Worm (Caenorhabditis elegans) whole organism, mixed stage, embryonic: ENCODE results near the gene gem-4.
A peak's percentile ranks its signal among the peaks of the same experiment; 100 is the strongest.

ENCODE experiments used
- bed-3 ChIP-seq: fragments of 200-800 bp; sonication (Bioruptor generic); optimal IDR thresholded peaks from 3 replicates; lab custom pipeline; 2018; ENCODE audit warnings: mild to moderate bottlenecking, missing genetic modification characterization, moderate library complexity, missing compliant biosample characterization
- blmp-1 ChIP-seq: fragments of 150-350 bp; optimal IDR thresholded peaks from 2 replicates; lab custom pipeline; 2014; ENCODE audit warnings: missing biosample characterization, missing genetic modification characterization
- ceh-39 ChIP-seq: fragments of 150-350 bp; optimal IDR thresholded peaks from 2 replicates; lab custom pipeline; 2014; ENCODE audit warnings: missing biosample characterization, missing genetic modification characterization
- ces-1 ChIP-seq: fragments of 150-350 bp; optimal IDR thresholded peaks from 2 replicates; lab custom pipeline; 2014; ENCODE audit warnings: missing biosample characterization, missing genetic modification reagents, missing genetic modification characterization
- cnd-1 ChIP-seq: fragments of 200-800 bp; sonication (Bioruptor generic); optimal IDR thresholded peaks from 2 replicates; lab custom pipeline; 2018; ENCODE audit warnings: mild to moderate bottlenecking, missing genetic modification characterization, missing compliant biosample characterization
- drap-1 ChIP-seq: fragments of 200-800 bp; sonication (Bioruptor generic); optimal IDR thresholded peaks from 3 replicates; lab custom pipeline; 2018; ENCODE audit warnings: mild to moderate bottlenecking, missing genetic modification characterization, missing compliant biosample characterization
- elt-1 ChIP-seq: sonication (generic microtip); optimal IDR thresholded peaks from 2 replicates; lab custom pipeline; 2017; ENCODE audit warnings: missing genetic modification characterization, mild to moderate bottlenecking, missing compliant biosample characterization, antibody characterized with exemption, moderate library complexity, borderline replicate concordance; ENCODE audit not compliant: insufficient read depth
- flh-1 ChIP-seq: fragments of 200-800 bp; sonication (Bioruptor generic); optimal IDR thresholded peaks from 2 replicates; lab custom pipeline; 2018; ENCODE audit warnings: mild to moderate bottlenecking, missing genetic modification characterization, moderate library complexity, missing compliant biosample characterization
- ham-2 ChIP-seq: fragments of 200-800 bp; sonication (Bioruptor generic); optimal IDR thresholded peaks from 2 replicates; lab custom pipeline; 2018; ENCODE audit warnings: mild to moderate bottlenecking, missing genetic modification characterization, missing compliant biosample characterization
- hlh-1 ChIP-seq: fragments of 150-350 bp; optimal IDR thresholded peaks from 2 replicates; lab custom pipeline; 2014; ENCODE audit warnings: missing biosample characterization, missing genetic modification reagents, missing genetic modification characterization
- lin-13 ChIP-seq: fragments of 150-350 bp; optimal IDR thresholded peaks from 2 replicates; lab custom pipeline; 2014; ENCODE audit warnings: missing biosample characterization, missing genetic modification characterization
- lin-32 ChIP-seq: fragments of 200-800 bp; sonication (Bioruptor generic); optimal IDR thresholded peaks from 2 replicates; lab custom pipeline; 2018; ENCODE audit warnings: mild to moderate bottlenecking, missing genetic modification characterization, missing compliant biosample characterization
- lsy-2 ChIP-seq: fragments of 150-350 bp; optimal IDR thresholded peaks from 2 replicates; lab custom pipeline; 2014; ENCODE audit warnings: missing biosample characterization, missing genetic modification characterization
- mab-5 ChIP-seq: fragments of 150-350 bp; optimal IDR thresholded peaks from 2 replicates; lab custom pipeline; 2014; ENCODE audit warnings: missing biosample characterization, missing genetic modification characterization
- mep-1 ChIP-seq: fragments of 150-350 bp; optimal IDR thresholded peaks from 2 replicates; lab custom pipeline; 2017; ENCODE audit warnings: missing biosample characterization, missing genetic modification reagents, missing genetic modification characterization, inconsistent platforms
- mls-2 ChIP-seq: sonication (generic microtip); optimal IDR thresholded peaks from 2 replicates; lab custom pipeline; 2016; ENCODE audit warnings: mild to moderate bottlenecking, missing genetic modification characterization, moderate library complexity, missing compliant biosample characterization
- nhr-12 ChIP-seq: fragments of 150-350 bp; optimal IDR thresholded peaks from 2 replicates; lab custom pipeline; 2014; ENCODE audit warnings: missing biosample characterization, missing genetic modification characterization
- nhr-2 ChIP-seq: fragments of 150-350 bp; optimal IDR thresholded peaks from 2 replicates; lab custom pipeline; 2014; ENCODE audit warnings: missing biosample characterization, missing genetic modification characterization
- nhr-237 ChIP-seq: fragments of 150-350 bp; optimal IDR thresholded peaks from 2 replicates; lab custom pipeline; 2014; ENCODE audit warnings: missing biosample characterization, missing genetic modification characterization
- nhr-28 ChIP-seq: fragments of 150-350 bp; optimal IDR thresholded peaks from 2 replicates; lab custom pipeline; 2014; ENCODE audit warnings: missing biosample characterization, missing genetic modification characterization
- pha-4 ChIP-seq: fragments of 150-350 bp; optimal IDR thresholded peaks from 2 replicates; lab custom pipeline; 2018; ENCODE audit warnings: missing biosample characterization, missing genetic modification reagents, missing genetic modification characterization
- sem-2 ChIP-seq: fragments of 200-800 bp; sonication (Bioruptor generic); optimal IDR thresholded peaks from 2 replicates; lab custom pipeline; 2018; ENCODE audit warnings: mild to moderate bottlenecking, missing genetic modification characterization, missing compliant biosample characterization
- snpc-4 ChIP-seq: fragments of 150-350 bp; optimal IDR thresholded peaks from 2 replicates; lab custom pipeline; 2014; ENCODE audit warnings: missing biosample characterization, missing genetic modification characterization
- sptf-1 ChIP-seq: sonication (generic microtip); optimal IDR thresholded peaks from 2 replicates; lab custom pipeline; 2017; ENCODE audit warnings: mild to moderate bottlenecking, missing genetic modification characterization, moderate library complexity, missing compliant biosample characterization
- tbx-8 ChIP-seq: fragments of 200-800 bp; sonication (Bioruptor generic); optimal IDR thresholded peaks from 2 replicates; lab custom pipeline; 2018; ENCODE audit warnings: mild to moderate bottlenecking, missing genetic modification characterization, moderate library complexity, missing compliant biosample characterization
- unc-120 ChIP-seq: sonication (generic microtip); optimal IDR thresholded peaks from 2 replicates; lab custom pipeline; 2017; ENCODE audit warnings: missing genetic modification characterization, missing compliant biosample characterization; ENCODE audit not compliant: poor library complexity, severe bottlenecking
- unc-39 ChIP-seq: fragments of 150-350 bp; optimal IDR thresholded peaks from 2 replicates; lab custom pipeline; 2014; ENCODE audit warnings: missing biosample characterization, missing genetic modification characterization
- unc-62 ChIP-seq: fragments of 150-350 bp; optimal IDR thresholded peaks from 2 replicates; lab custom pipeline; 2014; ENCODE audit warnings: missing biosample characterization, missing genetic modification reagents, missing genetic modification characterization
- zip-8 ChIP-seq: fragments of 150-350 bp; optimal IDR thresholded peaks from 2 replicates; lab custom pipeline; 2014; ENCODE audit warnings: missing biosample characterization, missing genetic modification characterization
- ztf-11 ChIP-seq: fragments of 150-350 bp; optimal IDR thresholded peaks from 2 replicates; lab custom pipeline; 2014; ENCODE audit warnings: missing biosample characterization, missing genetic modification characterization

The gem-4 gene

DNA sequence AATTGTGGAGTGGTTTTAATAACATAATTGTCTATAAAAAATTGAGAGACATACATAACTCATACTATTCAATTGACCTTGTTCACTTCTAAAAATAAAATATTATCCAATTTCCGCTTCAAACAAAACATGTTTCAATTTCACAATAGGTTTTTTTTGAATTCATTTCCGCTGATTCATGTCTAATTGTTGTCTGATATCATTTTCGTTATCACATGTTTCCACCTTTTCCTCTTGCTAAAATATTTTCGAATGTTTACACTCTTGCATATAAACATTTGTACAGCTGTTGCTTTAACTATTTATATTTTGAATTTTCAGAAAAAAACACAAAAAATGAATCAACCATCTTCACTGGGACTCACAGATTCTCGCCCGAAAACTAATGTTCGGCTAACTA, at the start of gene gem-4:
Gene gem-4, plus strand, starts transcription at position 301 of the 400 bp plus-strand sequence.
- TF ChIP-seq flh-1 (GFP tag; lab: Kevin White, UChicago) (no peak), lsy-2 (no peak), unc-62 (GFP tag; lab: Kevin White, UChicago) (no peak), lin-13 (tag; lab: Kevin White, UChicago) (no peak), cnd-1 (tag; lab: Kevin White, UChicago) (no peak), mab-5 (tag; lab: Kevin White, UChicago) (no peak)
- TF ChIP-seq, all 35 proteins: peak for 0

DNA sequence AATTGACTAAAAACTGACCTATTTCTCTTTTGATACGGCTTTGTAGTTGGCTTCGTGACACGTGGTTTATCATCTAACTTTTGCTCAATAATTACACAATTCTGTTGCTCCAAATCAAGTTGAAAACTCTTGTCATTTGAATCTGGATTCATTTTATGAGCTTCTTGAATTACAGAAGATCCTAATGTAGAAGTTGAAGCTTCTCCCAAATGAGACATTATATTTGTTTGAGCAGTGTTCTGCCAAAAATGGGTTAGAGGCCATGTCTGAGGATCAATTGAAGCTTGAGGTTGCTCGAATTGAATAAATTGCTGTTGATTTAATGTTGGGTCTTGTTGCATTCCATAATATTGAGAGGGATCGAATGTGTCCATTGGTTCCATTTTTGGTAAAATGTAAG, 47.9 kb upstream of the gem-4 start:
- TF ChIP-seq unc-39, result no peak
- TF ChIP-seq blmp-1 (tag; lab: Kevin White, UChicago), result peak; percentile 18

DNA sequence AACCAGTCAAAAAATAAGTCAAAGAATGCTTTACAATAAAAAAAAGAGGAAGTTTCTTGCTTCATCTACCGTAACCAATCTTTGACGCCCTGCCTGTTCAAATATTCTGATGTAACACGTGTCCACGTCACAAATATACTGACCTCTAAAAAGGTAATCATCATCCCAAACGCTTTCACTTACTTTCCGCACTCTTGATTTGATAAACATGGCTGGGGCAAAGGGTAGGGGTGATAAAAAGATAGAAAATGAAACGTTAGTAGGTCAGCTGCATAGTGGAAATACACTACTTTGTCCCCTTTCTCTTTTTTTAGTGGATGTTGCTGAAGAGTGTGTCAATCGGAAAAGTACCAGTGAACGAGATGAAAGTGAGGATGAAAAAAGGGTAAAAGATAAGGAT, 45.3 kb upstream of the gem-4 start:
- TF ChIP-seq blmp-1 (tag; lab: Kevin White, UChicago) (peak; percentile 83), flh-1 (GFP tag; lab: Kevin White, UChicago) (no peak)

DNA sequence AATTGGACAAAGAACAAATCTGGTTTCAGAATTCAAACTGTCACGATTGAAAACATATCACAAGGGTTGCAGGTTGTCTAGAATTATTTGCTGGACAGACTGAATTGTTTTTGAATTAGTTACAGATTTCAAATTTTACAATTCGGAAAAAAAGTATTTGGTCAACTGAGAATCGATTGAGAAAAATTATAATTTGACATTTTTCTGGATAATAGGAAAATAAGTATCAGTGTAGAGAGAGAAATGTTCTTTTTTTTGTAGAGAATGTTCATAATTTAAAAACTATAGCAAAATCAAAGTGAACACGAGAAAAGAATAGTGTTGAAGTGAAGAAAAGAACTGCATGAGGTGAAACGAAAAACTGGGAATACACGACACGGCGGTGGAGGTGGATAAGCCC, 44.7 kb upstream of the gem-4 start, which contains the start of gene dpy-20:
Gene dpy-20, minus strand, starts transcription at position 101 of the 400 bp plus-strand sequence.
- TF ChIP-seq nhr-237 (tag; lab: Kevin White, UChicago), result no peak
- no peak for TF ChIP-seq flh-1 (GFP tag; lab: Kevin White, UChicago)
- no peak for TF ChIP-seq mls-2 (tag; lab: Kevin White, UChicago)
- TF ChIP-seq ham-2 (GFP tag; lab: Kevin White, UChicago), result no peak
- TF ChIP-seq tbx-8 (GFP tag; lab: Kevin White, UChicago), result no peak
- no peak for TF ChIP-seq lsy-2
- no peak for TF ChIP-seq nhr-2 (tag; lab: Kevin White, UChicago)
- TF ChIP-seq cnd-1 (tag; lab: Kevin White, UChicago), result no peak
- no peak for TF ChIP-seq mep-1 (tag; lab: Kevin White, UChicago)
- no peak for TF ChIP-seq pha-4 (tag; lab: Kevin White, UChicago)

DNA sequence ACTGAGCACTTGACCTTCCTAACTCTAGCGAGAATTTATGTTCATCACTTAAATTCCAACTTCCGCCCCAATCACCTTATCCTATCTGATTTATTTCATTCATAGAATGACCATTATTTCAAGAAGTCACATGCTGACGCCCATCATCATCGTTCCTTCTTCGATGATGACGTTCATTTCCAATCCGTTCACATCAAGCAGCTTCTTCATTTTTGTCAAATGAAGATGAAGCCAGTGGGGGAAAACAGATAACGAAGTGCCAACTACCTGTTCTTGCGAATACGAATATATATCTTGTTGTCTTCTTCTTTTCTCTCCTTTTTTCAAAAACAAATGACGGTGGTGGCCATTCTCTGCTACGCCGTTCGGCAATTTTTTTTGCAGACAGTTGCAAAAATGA, 43.6 kb upstream of the gem-4 start:
- TF ChIP-seq drap-1 (no peak), unc-39 (no peak), ces-1 (GFP tag; lab: Kevin White, UChicago) (no peak)

DNA sequence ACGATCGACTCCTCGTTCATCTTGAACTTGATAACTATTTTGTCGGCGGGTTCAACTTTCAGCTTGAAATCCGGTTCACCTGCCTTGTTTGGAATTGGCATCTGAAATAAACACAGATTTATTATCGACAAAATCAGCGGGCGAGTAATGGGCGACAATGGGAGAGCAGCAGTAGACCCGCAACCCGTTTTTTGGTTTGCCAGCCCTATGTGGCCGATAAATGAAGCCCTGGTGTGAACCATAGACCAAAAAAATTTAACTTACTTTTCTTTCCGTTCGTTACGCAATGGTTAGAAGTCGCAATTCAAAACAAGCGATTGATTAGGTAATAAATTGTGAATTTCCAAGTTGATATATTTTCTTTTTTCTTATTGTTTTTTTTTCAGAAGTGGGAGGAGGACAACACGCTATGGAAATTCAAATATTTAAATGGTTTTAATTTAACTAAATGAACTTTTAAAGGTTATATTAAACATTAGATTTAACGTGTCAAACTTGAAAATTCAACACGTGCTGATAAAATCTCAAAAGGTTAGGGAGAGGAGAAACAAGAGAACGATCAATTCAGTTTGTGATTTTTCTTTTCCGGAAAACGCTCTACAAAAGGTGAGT, 41.6 kb upstream of the gem-4 start, which contains the start of the genes T22B3.3 and alg-3:
Gene T22B3.3, minus strand, starts transcription at position 101 of the 612 bp plus-strand sequence.
Gene alg-3, plus strand, starts transcription at position 562 of the 612 bp plus-strand sequence.
- no peak for TF ChIP-seq mls-2 (tag; lab: Kevin White, UChicago)
- no peak for TF ChIP-seq cnd-1 (tag; lab: Kevin White, UChicago)
- no peak for TF ChIP-seq lin-32
- no peak for TF ChIP-seq nhr-12 (tag; lab: Kevin White, UChicago)
- TF ChIP-seq zip-8 (tag; lab: Kevin White, UChicago), result no peak
- no peak for TF ChIP-seq elt-1 (tag; lab: Kevin White, UChicago)
- no peak for TF ChIP-seq snpc-4 (tag; lab: Kevin White, UChicago)
- TF ChIP-seq bed-3 (GFP tag; lab: Kevin White, UChicago), result no peak

DNA sequence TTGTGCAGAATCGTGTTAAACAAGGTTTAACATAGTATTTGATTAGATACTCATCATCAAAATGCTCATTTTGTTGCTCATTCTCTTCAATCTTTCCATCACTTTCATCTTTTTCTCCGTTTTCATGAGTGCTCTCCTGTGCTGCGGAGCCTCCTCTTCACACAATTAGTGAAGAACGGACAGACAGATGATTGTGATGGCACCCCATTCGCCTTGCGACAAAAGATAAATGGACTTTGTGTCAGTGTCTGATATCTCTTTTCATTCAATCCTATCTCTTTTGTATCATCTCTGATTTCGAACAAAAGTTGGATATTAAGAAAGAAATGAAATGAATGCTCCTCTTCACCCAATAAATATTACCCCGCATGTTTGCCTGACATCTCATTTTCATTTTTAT, 35.1 kb upstream of the gem-4 start:
- no peak for TF ChIP-seq lin-32
- TF ChIP-seq sptf-1 (tag; lab: Kevin White, UChicago), result no peak
- TF ChIP-seq nhr-2 (tag; lab: Kevin White, UChicago), result no peak
- no peak for TF ChIP-seq nhr-28 (tag; lab: Kevin White, UChicago)
- TF ChIP-seq nhr-237 (tag; lab: Kevin White, UChicago), result no peak
- TF ChIP-seq unc-62 (GFP tag; lab: Kevin White, UChicago), result peak; percentile 92
- no peak for TF ChIP-seq ceh-39 (tag; lab: Kevin White, UChicago)
- no peak for TF ChIP-seq lsy-2
- TF ChIP-seq elt-1 (tag; lab: Kevin White, UChicago), result no peak
- TF ChIP-seq sem-2 (GFP tag; lab: Kevin White, UChicago), result no peak
- no peak for TF ChIP-seq ztf-11
- TF ChIP-seq zip-8 (tag; lab: Kevin White, UChicago), result no peak
- peak; percentile 16 for TF ChIP-seq hlh-1
- peak; percentile 75 for TF ChIP-seq unc-120 (tag; lab: Kevin White, UChicago)
- peak; percentile 31 for TF ChIP-seq pha-4 (tag; lab: Kevin White, UChicago)
- no peak for TF ChIP-seq mls-2 (tag; lab: Kevin White, UChicago)
